Fruit fly (Drosophila melanogaster): ENCODE data around the gene CG42716.

Gene CG42716

dm6 chr3L:16060806-16061600, 27.4 kb downstream of the CG42716 start:
- TF ChIP-seq dsf (GFP tag; optimal IDR thresholded peaks at IDR 0.05; ENCODE audit: borderline replicate concordance), result no peak
- no peak for TF ChIP-seq Hr78 (GFP tag; optimal IDR thresholded peaks at IDR 0.05)
- no peak for TF ChIP-seq Dif (GFP tag; optimal IDR thresholded peaks at IDR 0.05; ENCODE audit: partially characterized antibody)
- peak; percentile 36 for TF ChIP-seq psq (GFP tag; optimal IDR thresholded peaks at IDR 0.05)
- peak; percentile 32 for TF ChIP-seq h (GFP tag; optimal IDR thresholded peaks at IDR 0.05)
- TF ChIP-seq dl (GFP tag; optimal IDR thresholded peaks at IDR 0.05; ENCODE audit: insufficient read depth in 1 of 2, partially characterized antibody in 2 of 2), result no peak
- no peak for TF ChIP-seq Myc (optimal IDR thresholded peaks at IDR 0.05)
- TF ChIP-seq sv (GFP tag; optimal IDR thresholded peaks at IDR 0.05), result peak; percentile 22
- TF ChIP-seq Rel (GFP tag; optimal IDR thresholded peaks at IDR 0.05), result no peak
- no peak for TF ChIP-seq Rel (tag; optimal IDR thresholded peaks at IDR 0.05)
- TF ChIP-seq OdsH (GFP tag; optimal IDR thresholded peaks at IDR 0.05), result peak; percentile 29
- TF ChIP-seq br (GFP tag; optimal IDR thresholded peaks at IDR 0.05), result no peak
- no peak for TF ChIP-seq GATAd (GFP tag; optimal IDR thresholded peaks at IDR 0.05)
- no peak for TF ChIP-seq HLH106 (tag; optimal IDR thresholded peaks at IDR 0.05)
- peak in 1 of 2 experiments; percentile 53 for TF ChIP-seq foxo (GFP tag; optimal IDR thresholded peaks at IDR 0.05)
- peak; percentile 6 for TF ChIP-seq fru (GFP tag; optimal IDR thresholded peaks at IDR 0.05)
- peak; percentile 5 for TF ChIP-seq rgr (GFP tag; optimal IDR thresholded peaks at IDR 0.05)

DNA sequence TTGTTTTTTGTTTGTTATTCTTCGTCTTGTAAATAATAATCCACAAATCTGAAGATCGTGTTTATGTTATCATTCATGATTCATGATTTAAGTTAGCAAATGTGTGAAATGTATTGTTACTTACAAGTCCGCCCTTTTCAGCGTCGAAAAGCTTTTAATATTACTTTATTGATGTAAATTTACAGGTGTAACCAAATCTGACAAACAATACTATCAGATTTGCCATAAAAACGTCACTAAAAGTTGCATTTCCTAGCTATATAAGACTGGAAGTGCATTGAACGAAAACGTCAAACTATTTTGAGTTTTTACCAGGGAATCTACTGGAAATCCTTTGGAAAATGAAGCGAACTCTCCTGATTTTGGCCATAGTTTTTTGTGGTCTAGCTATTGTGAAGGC, 48.7 kb downstream of the CG42716 start, which contains the start of gene CG33258:
Gene CG33258 (plus strand): TSS at position 301 of the 400 bp plus-strand sequence.
- TF ChIP-seq OdsH (GFP tag; optimal IDR thresholded peaks at IDR 0.05) (no peak), CG9705 (GFP tag; optimal IDR thresholded peaks at IDR 0.05) (no peak), woc (GFP tag; optimal IDR thresholded peaks at IDR 0.05) (no peak), ey (GFP tag; optimal IDR thresholded peaks at IDR 0.05) (no peak), brk (GFP tag; optimal IDR thresholded peaks at IDR 0.05) (no peak), Hr78 (GFP tag; optimal IDR thresholded peaks at IDR 0.05) (no peak), tai (GFP tag; optimal IDR thresholded peaks at IDR 0.05) (no peak)

dm6 chr3L:16083693-16084092, 50.1 kb downstream of the CG42716 start, which contains the start of gene CG13075:
Gene CG13075, plus strand, starts transcription at chr3L:16083993.
- no peak for TF ChIP-seq brk (GFP tag; optimal IDR thresholded peaks at IDR 0.05)
- TF ChIP-seq GATAd (GFP tag; optimal IDR thresholded peaks at IDR 0.05), result no peak
- TF ChIP-seq h (GFP tag; optimal IDR thresholded peaks at IDR 0.05), result no peak
- no peak for TF ChIP-seq ey (GFP tag; optimal IDR thresholded peaks at IDR 0.05)
- TF ChIP-seq Dfd (GFP tag; optimal IDR thresholded peaks at IDR 0.05), result no peak
- no peak for TF ChIP-seq CrebA (GFP tag; optimal IDR thresholded peaks at IDR 0.05; ENCODE audit: borderline replicate concordance)
- no peak for TF ChIP-seq sv (GFP tag; optimal IDR thresholded peaks at IDR 0.05)
- TF ChIP-seq HLH106 (tag; optimal IDR thresholded peaks at IDR 0.05), result no peak
- TF ChIP-seq Hr78 (GFP tag; optimal IDR thresholded peaks at IDR 0.05), result no peak
- TF ChIP-seq N (GFP tag; optimal IDR thresholded peaks at IDR 0.05), result no peak
- no peak for TF ChIP-seq usp (GFP tag; optimal IDR thresholded peaks at IDR 0.05)
- no peak for TF ChIP-seq Rel (GFP tag; optimal IDR thresholded peaks at IDR 0.05)
- TF ChIP-seq Rel (tag; optimal IDR thresholded peaks at IDR 0.05), result no peak
- TF ChIP-seq sage (GFP tag; optimal IDR thresholded peaks at IDR 0.05), result no peak
- TF ChIP-seq Dif (GFP tag; optimal IDR thresholded peaks at IDR 0.05; ENCODE audit: partially characterized antibody), result no peak
- no peak for TF ChIP-seq Abd-B (GFP tag; optimal IDR thresholded peaks at IDR 0.05)
- TF ChIP-seq foxo (GFP tag; optimal IDR thresholded peaks at IDR 0.05), result no peak
- no peak for TF ChIP-seq psq (GFP tag; optimal IDR thresholded peaks at IDR 0.05)
- TF ChIP-seq Myc (optimal IDR thresholded peaks at IDR 0.05), result no peak
- TF ChIP-seq rgr (GFP tag; optimal IDR thresholded peaks at IDR 0.05), result no peak

All from whole organism, wandering third instar larva.